Worm (Caenorhabditis elegans) whole organism, L3 larva: Measurements from ENCODE around the gene W07G4.5.

ENCODE experiments used
- ZK546.5 ChIP-seq: sonication (generic microtip); optimal IDR thresholded peaks from 2 replicates; lab custom pipeline; 2017; ENCODE audit warnings: missing biosample characterization, missing genetic modification characterization
- aly-2 ChIP-seq: fragments of 150-350 bp; optimal IDR thresholded peaks from 2 replicates; lab custom pipeline; 2014; ENCODE audit warnings: missing biosample characterization, missing genetic modification characterization
- egl-27 ChIP-seq: sonication (generic microtip); optimal IDR thresholded peaks from 4 replicates; lab custom pipeline; 2017; ENCODE audit warnings: missing biosample characterization, missing genetic modification reagents, missing genetic modification characterization
- elt-2 ChIP-seq: sonication (generic microtip); optimal IDR thresholded peaks from 2 replicates; lab custom pipeline; 2016; ENCODE audit warnings: missing genetic modification reagents, mild to moderate bottlenecking, missing genetic modification characterization, missing compliant biosample characterization
- fos-1 ChIP-seq: fragments of 150-350 bp; optimal IDR thresholded peaks from 2 replicates; lab custom pipeline; 2014; ENCODE audit warnings: missing biosample characterization, missing genetic modification characterization
- mdl-1 ChIP-seq: fragments of 150-350 bp; optimal IDR thresholded peaks from 2 replicates; lab custom pipeline; 2014; ENCODE audit warnings: missing biosample characterization, missing genetic modification characterization
- nfya-1 ChIP-seq: sonication (generic microtip); optimal IDR thresholded peaks from 2 replicates; lab custom pipeline; 2017; ENCODE audit warnings: missing genetic modification characterization, mild to moderate bottlenecking, missing compliant biosample characterization, antibody characterized with exemption, moderate library complexity; ENCODE audit not compliant: insufficient read depth
- nhr-12 ChIP-seq: fragments of 150-350 bp; optimal IDR thresholded peaks from 2 replicates; lab custom pipeline; 2014; ENCODE audit warnings: missing biosample characterization, missing genetic modification characterization
- nhr-237 ChIP-seq: fragments of 150-350 bp; optimal IDR thresholded peaks from 2 replicates; lab custom pipeline; 2014; ENCODE audit warnings: missing biosample characterization, missing genetic modification characterization
- nhr-28 ChIP-seq: fragments of 150-350 bp; optimal IDR thresholded peaks from 2 replicates; lab custom pipeline; 2014; ENCODE audit warnings: missing biosample characterization, missing genetic modification characterization
- pqm-1 ChIP-seq: fragments of 150-350 bp; optimal IDR thresholded peaks from 2 replicates; lab custom pipeline; 2017; ENCODE audit warnings: missing biosample characterization, missing genetic modification characterization, inconsistent platforms
- tbx-2 ChIP-seq: sonication (generic microtip); optimal IDR thresholded peaks from 2 replicates; lab custom pipeline; 2016; ENCODE audit warnings: mild to moderate bottlenecking, missing genetic modification characterization, missing compliant biosample characterization
- unc-62 ChIP-seq: fragments of 150-350 bp; sonication (generic microtip); optimal IDR thresholded peaks from 4 replicates; lab custom pipeline; 2014; ENCODE audit warnings: missing biosample characterization, missing genetic modification reagents, missing genetic modification characterization

DNA sequence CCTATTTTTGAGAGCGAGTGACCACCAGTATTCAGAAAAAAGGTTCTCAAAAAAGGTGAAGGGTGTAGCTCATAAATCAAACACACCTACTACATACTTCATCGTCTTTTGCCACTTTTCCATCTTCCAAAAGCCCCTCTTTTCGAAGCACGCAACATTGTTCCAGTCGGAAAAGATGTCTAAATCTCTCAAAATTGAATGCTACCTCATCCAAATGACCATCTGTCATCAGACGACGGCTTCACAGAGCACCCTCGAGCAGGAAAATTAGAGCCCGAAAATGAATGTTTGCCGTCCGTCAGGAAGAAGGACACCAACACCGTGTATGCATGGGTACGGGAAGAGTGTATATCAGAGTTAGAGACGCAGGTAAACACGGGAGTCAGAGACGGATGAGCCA, 26.2 kb upstream of the W07G4.5 start:
- TF ChIP-seq nhr-28 (tag; lab: Kevin White, UChicago) (no peak), unc-62 (GFP tag; lab: Kevin White, UChicago) (no peak), pqm-1 (tag; lab: Kevin White, UChicago) (no peak), fos-1 (tag; lab: Kevin White, UChicago) (no peak), aly-2 (no peak), mdl-1 (tag; lab: Kevin White, UChicago) (no peak), nhr-237 (no peak), elt-2 (tag; lab: Kevin White, UChicago) (no peak), tbx-2 (tag; lab: Kevin White, UChicago) (no peak), egl-27 (tag; lab: Kevin White, UChicago) (no peak), nhr-12 (tag; lab: Kevin White, UChicago) (no peak), nfya-1 (tag; lab: Kevin White, UChicago) (no peak), ZK546.5 (tag; lab: Kevin White, UChicago) (no peak)
